Worm (Caenorhabditis elegans) whole organism, L3 larva: ENCODE data around the gene srp-8.

Experiments used
- elt-2 ChIP-seq: sonication (generic microtip); optimal IDR thresholded peaks from 2 replicates; lab custom pipeline; 2016; ENCODE audit warnings: missing genetic modification reagents, mild to moderate bottlenecking, missing genetic modification characterization, missing compliant biosample characterization
- nhr-77 ChIP-seq: fragments of 150-350 bp; optimal IDR thresholded peaks from 2 replicates; lab custom pipeline; 2014; ENCODE audit warnings: missing biosample characterization, missing genetic modification characterization
- pha-4 ChIP-seq: fragments of 150-350 bp; optimal IDR thresholded peaks from 2 replicates; lab custom pipeline; 2014; ENCODE audit warnings: missing biosample characterization, missing genetic modification reagents, missing genetic modification characterization
- unc-39 ChIP-seq: sonication (generic microtip); optimal IDR thresholded peaks from 4 replicates; lab custom pipeline; 2017; ENCODE audit warnings: missing biosample characterization, missing genetic modification characterization
- ztf-11 ChIP-seq: fragments of 150-350 bp; optimal IDR thresholded peaks from 2 replicates; lab custom pipeline; 2014; ENCODE audit warnings: missing biosample characterization, missing genetic modification characterization

ce11 chrV:8159629-8160028 is 23.9 kb upstream of the srp-8 start, which contains the start of gene F20D6.6:
- no peak for TF ChIP-seq ztf-11 (tag; lab: Kevin White, UChicago)
- TF ChIP-seq nhr-77 (tag; lab: Kevin White, UChicago), result no peak
- no peak for TF ChIP-seq pha-4 (tag; lab: Kevin White, UChicago)
- no peak for TF ChIP-seq unc-39
- no peak for TF ChIP-seq elt-2 (tag; lab: Kevin White, UChicago)
